Fruit fly (Drosophila melanogaster) whole organism, prepupa: ENCODE data around the gene CG10428.

Source experiments
- Blimp-1 ChIP-seq: fragments of 200-800 bp; sonication (Bioruptor generic); optimal IDR thresholded peaks from 3 replicates; lab custom pipeline; 2017; ENCODE audit warnings: missing biosample characterization, missing genetic modification characterization, mild to moderate bottlenecking, moderate library complexity, missing genetic modification reagents
- CG10631 ChIP-seq: fragments of 200-800 bp; sonication (Bioruptor generic); optimal IDR thresholded peaks from 2 replicates; lab custom pipeline; 2016; ENCODE audit warnings: missing biosample characterization, missing genetic modification characterization
- CG10669 ChIP-seq: fragments of 200-800 bp; sonication (Bioruptor generic); optimal IDR thresholded peaks from 3 replicates; lab custom pipeline; 2018; ENCODE audit warnings: missing biosample characterization, mild to moderate bottlenecking, missing genetic modification characterization, moderate library complexity
- CG11294 ChIP-seq: fragments of 200-800 bp; sonication (Bioruptor generic); IDR thresholded peaks from 2 replicates; pipeline ENCODE4 v1.3.6; 2022; ENCODE audit warnings: missing biosample characterization, missing genetic modification characterization
- CG11762 ChIP-seq: fragments of 200-800 bp; sonication (Bioruptor generic); optimal IDR thresholded peaks from 3 replicates; lab custom pipeline; 2016; ENCODE audit warnings: missing biosample characterization, missing genetic modification characterization; ENCODE audit not compliant: insufficient read depth
- CG15336 ChIP-seq: fragments of 200-800 bp; sonication (Bioruptor generic); IDR thresholded peaks from 2 replicates; pipeline ENCODE4 v1.3.6; 2022; ENCODE audit warnings: missing biosample characterization, missing genetic modification characterization
- CG1621 ChIP-seq: fragments of 200-800 bp; sonication (Bioruptor generic); optimal IDR thresholded peaks from 3 replicates; lab custom pipeline; 2018; ENCODE audit warnings: missing biosample characterization, mild to moderate bottlenecking, missing genetic modification characterization
- CG4318 ChIP-seq: fragments of 200-800 bp; sonication (Bioruptor generic); optimal IDR thresholded peaks from 3 replicates; lab custom pipeline; 2017; ENCODE audit warnings: missing biosample characterization, mild to moderate bottlenecking, missing genetic modification characterization
- CG6163 ChIP-seq: fragments of 200-800 bp; sonication (Bioruptor generic); IDR thresholded peaks from 3 replicates; pipeline ENCODE4 v1.3.6; 2022; ENCODE audit warnings: missing biosample characterization, missing genetic modification characterization
- CG6276 ChIP-seq: fragments of 200-800 bp; sonication (Bioruptor generic); optimal IDR thresholded peaks from 2 replicates; lab custom pipeline; 2017; ENCODE audit warnings: missing biosample characterization, mild to moderate bottlenecking, missing genetic modification characterization
- CG6792 ChIP-seq: fragments of 200-800 bp; sonication (Bioruptor generic); optimal IDR thresholded peaks from 3 replicates; lab custom pipeline; 2016; ENCODE audit warnings: missing biosample characterization, missing genetic modification characterization
- CG6808 ChIP-seq: fragments of 200-800 bp; sonication (Bioruptor generic); optimal IDR thresholded peaks from 3 replicates; lab custom pipeline; 2017; ENCODE audit warnings: missing biosample characterization, missing genetic modification characterization, mild to moderate bottlenecking, moderate library complexity, missing genetic modification reagents
- CG6854 ChIP-seq: fragments of 200-800 bp; sonication (Bioruptor generic); optimal IDR thresholded peaks from 2 replicates; lab custom pipeline; 2017; ENCODE audit warnings: missing biosample characterization, mild to moderate bottlenecking, missing genetic modification characterization
- CG7368 ChIP-seq: fragments of 200-800 bp; sonication (Bioruptor generic); optimal IDR thresholded peaks from 3 replicates; lab custom pipeline; 2016; ENCODE audit warnings: missing biosample characterization, missing genetic modification characterization
- CG8119 ChIP-seq: fragments of 200-800 bp; sonication (Bioruptor generic); IDR thresholded peaks from 3 replicates; pipeline ENCODE4 v1.3.6; 2022; ENCODE audit warnings: missing biosample characterization, missing genetic modification characterization
- CG8319 ChIP-seq: fragments of 200-800 bp; sonication (Bioruptor generic); optimal IDR thresholded peaks from 3 replicates; lab custom pipeline; 2016; ENCODE audit warnings: missing biosample characterization, missing genetic modification characterization
- CG8632 ChIP-seq: fragments of 200-800 bp; sonication (Bioruptor generic); optimal IDR thresholded peaks from 3 replicates; lab custom pipeline; 2016; ENCODE audit warnings: missing biosample characterization, missing genetic modification characterization
- CG9139 ChIP-seq: fragments of 200-800 bp; sonication (Bioruptor generic); optimal IDR thresholded peaks from 3 replicates; lab custom pipeline; 2017; ENCODE audit warnings: missing biosample characterization, mild to moderate bottlenecking, missing genetic modification characterization
- Eip78C ChIP-seq: fragments of 200-800 bp; sonication (Bioruptor generic); peaks from one replicate; lab custom pipeline; 2016; ENCODE audit warnings: missing biosample characterization, missing genetic modification characterization
- Ets96B ChIP-seq: fragments of 200-800 bp; optimal IDR thresholded peaks from 2 replicates; lab custom pipeline; 2019; ENCODE audit warnings: missing biosample characterization, mild to moderate bottlenecking, missing genetic modification characterization, moderate library complexity
- Gug ChIP-seq: fragments of 200-800 bp; sonication (Bioruptor generic); IDR thresholded peaks from 2 replicates; pipeline ENCODE4 v1.3.6; 2022; ENCODE audit warnings: missing biosample characterization, missing genetic modification characterization
- Hr38 ChIP-seq: sonication (Bioruptor generic); optimal IDR thresholded peaks from 2 replicates; lab custom pipeline; 2016; ENCODE audit warnings: missing biosample characterization, missing genetic modification characterization
- Hr39 ChIP-seq: fragments of 200-800 bp; sonication (Bioruptor generic); optimal IDR thresholded peaks from 2 replicates; lab custom pipeline; 2016; ENCODE audit warnings: missing biosample characterization, missing genetic modification characterization
- Hr4 ChIP-seq: fragments of 200-800 bp; sonication (Bioruptor generic); optimal IDR thresholded peaks from 3 replicates; lab custom pipeline; 2016; ENCODE audit warnings: missing biosample characterization, missing genetic modification characterization
- Lpt ChIP-seq: fragments of 200-800 bp; sonication (Bioruptor generic); optimal IDR thresholded peaks from 3 replicates; lab custom pipeline; 2016; ENCODE audit warnings: missing biosample characterization, missing genetic modification characterization
- Smox ChIP-seq: fragments of 200-800 bp; sonication (Bioruptor generic); optimal IDR thresholded peaks from 3 replicates; lab custom pipeline; 2016; ENCODE audit warnings: missing biosample characterization, missing genetic modification characterization
- Sox14 ChIP-seq: fragments of 200-800 bp; sonication (Bioruptor generic); optimal IDR thresholded peaks from 3 replicates; lab custom pipeline; 2016; ENCODE audit warnings: missing biosample characterization, missing genetic modification characterization
- Sox15 ChIP-seq: fragments of 200-800 bp; sonication (Bioruptor generic); optimal IDR thresholded peaks from 3 replicates; lab custom pipeline; 2016; ENCODE audit warnings: missing biosample characterization, missing genetic modification characterization
- achi ChIP-seq: fragments of 200-800 bp; sonication (Bioruptor generic); optimal IDR thresholded peaks from 3 replicates; lab custom pipeline; 2016; ENCODE audit warnings: missing biosample characterization, missing genetic modification characterization
- acj6 ChIP-seq: fragments of 200-800 bp; sonication (Bioruptor generic); optimal IDR thresholded peaks from 3 replicates; lab custom pipeline; 2016; ENCODE audit warnings: missing biosample characterization, missing genetic modification characterization
- cyc ChIP-seq: fragments of 200-800 bp; sonication (Bioruptor generic); optimal IDR thresholded peaks from 3 replicates; lab custom pipeline; 2016; ENCODE audit warnings: missing biosample characterization, missing genetic modification characterization
- dsx ChIP-seq: fragments of 200-800 bp; optimal IDR thresholded peaks from 3 replicates; lab custom pipeline; 2019; ENCODE audit warnings: missing biosample characterization, mild to moderate bottlenecking, missing genetic modification characterization, moderate library complexity; ENCODE audit not compliant: poor library complexity, severe bottlenecking
- fd59A ChIP-seq: fragments of 200-800 bp; sonication (Bioruptor generic); optimal IDR thresholded peaks from 2 replicates; lab custom pipeline; 2017; ENCODE audit warnings: missing biosample characterization, mild to moderate bottlenecking, missing genetic modification characterization, missing genetic modification reagents
- fd85E ChIP-seq: fragments of 200-800 bp; sonication (Bioruptor generic); optimal IDR thresholded peaks from 3 replicates; lab custom pipeline; 2016; ENCODE audit warnings: missing biosample characterization, missing genetic modification characterization
- fkh ChIP-seq: fragments of 200-800 bp; sonication (Bioruptor generic); optimal IDR thresholded peaks from 3 replicates; lab custom pipeline; 2017; ENCODE audit warnings: missing biosample characterization, mild to moderate bottlenecking, missing genetic modification characterization, moderate library complexity
- net ChIP-seq: fragments of 200-800 bp; sonication (Bioruptor generic); optimal IDR thresholded peaks from 3 replicates; lab custom pipeline; 2016; ENCODE audit warnings: missing biosample characterization, missing genetic modification characterization
- ss ChIP-seq, 2 experiments: fragments of 200-800 bp; sonication (Bioruptor generic); optimal IDR thresholded peaks; 2 replicates in 1 of 2; 3 replicates in 1 of 2; lab custom pipeline; 2017 to 2018; ENCODE audit warnings: mild to moderate bottlenecking in 2 of 2, missing biosample characterization in 2 of 2, missing genetic modification characterization in 2 of 2, moderate library complexity in 1 of 2
- svp ChIP-seq: fragments of 200-800 bp; sonication (Bioruptor generic); peaks from one replicate; lab custom pipeline; 2016; ENCODE audit warnings: missing biosample characterization, missing genetic modification characterization
- topi ChIP-seq: fragments of 200-800 bp; sonication (Bioruptor generic); optimal IDR thresholded peaks from 3 replicates; lab custom pipeline; 2016; ENCODE audit warnings: missing biosample characterization, missing genetic modification characterization
- vri ChIP-seq: fragments of 200-800 bp; sonication (Bioruptor generic); optimal IDR thresholded peaks from 3 replicates; lab custom pipeline; 2016; ENCODE audit warnings: missing biosample characterization, mild to moderate bottlenecking, missing genetic modification characterization

Gene CG10428

dm6 chr2L:18982826-18983758, 34.4 kb downstream of the CG10428 start (continued):
- TF ChIP-seq CG15336 (no peak), Hr38 (no peak), fd85E (no peak), topi (GFP tag; lab: Kevin White, UChicago) (no peak), CG8632 (GFP tag; lab: Kevin White, UChicago) (peak; percentile 19), CG8119 (GFP tag; lab: Robert Waterston, UW) (0 out of 3 replicates have a peak, but pooled peaks have one; percentile 16), cyc (GFP tag; lab: Kevin White, UChicago) (no peak), CG4318 (GFP tag; lab: Kevin White, UChicago) (no peak), achi (GFP tag; lab: Kevin White, UChicago) (peak; percentile 0), CG10631 (GFP tag; lab: Kevin White, UChicago) (peak; percentile 34), Sox15 (no peak), CG6276 (GFP tag; lab: Kevin White, UChicago) (no peak), CG8319 (no peak), Ets96B (tag; lab: Kevin White, UChicago) (peak; percentile 30), dsx (GFP tag; lab: Kevin White, UChicago) (peak; percentile 40), CG6808 (GFP tag; lab: Kevin White, UChicago) (no peak), CG10669 (no peak)

dm6 chr2L:18984158-18984557, 35.5 kb downstream of the CG10428 start:
- TF ChIP-seq topi (GFP tag; lab: Kevin White, UChicago) (no peak), achi (GFP tag; lab: Kevin White, UChicago) (no peak), CG6792 (GFP tag; lab: Kevin White, UChicago) (no peak), Sox15 (no peak), Lpt (GFP tag; lab: Kevin White, UChicago) (no peak), CG6854 (GFP tag; lab: Kevin White, UChicago) (no peak), Hr4 (GFP tag; lab: Kevin White, UChicago) (no peak), CG8632 (GFP tag; lab: Kevin White, UChicago) (no peak), CG8319 (no peak), Hr39 (GFP tag; lab: Kevin White, UChicago) (no peak), CG9139 (GFP tag; lab: Kevin White, UChicago) (no peak), CG11762 (GFP tag; lab: Kevin White, UChicago) (no peak), Gug (no peak), fkh (GFP tag; lab: Kevin White, UChicago) (peak; percentile 17), vri (GFP tag; lab: Kevin White, UChicago) (no peak), CG4318 (GFP tag; lab: Kevin White, UChicago) (no peak), svp (GFP tag; lab: Kevin White, UChicago) (peak; percentile 88), Ets96B (tag; lab: Kevin White, UChicago) (no peak), dsx (GFP tag; lab: Kevin White, UChicago) (no peak), CG11294 (GFP tag; lab: Robert Waterston, UW) (no peak), Sox14 (GFP tag; lab: Kevin White, UChicago) (no peak), CG6163 (GFP tag; lab: Robert Waterston, UW) (0 out of 3 replicates have a peak, but pooled peaks have one; percentile 30), Eip78C (GFP tag; lab: Kevin White, UChicago) (peak; percentile 26), ss (GFP tag; optimal IDR thresholded peaks at IDR 0.05; lab: Kevin White, UChicago) (peak; percentile 20 to 71), CG1621 (no peak), Blimp-1 (GFP tag; lab: Kevin White, UChicago) (no peak), CG10631 (GFP tag; lab: Kevin White, UChicago) (no peak), CG15336 (no peak), CG8119 (GFP tag; lab: Robert Waterston, UW) (no peak), CG7368 (GFP tag; lab: Kevin White, UChicago) (no peak), fd85E (no peak), net (no peak), fd59A (GFP tag; lab: Kevin White, UChicago) (no peak), CG6276 (GFP tag; lab: Kevin White, UChicago) (no peak), Smox (GFP tag; lab: Kevin White, UChicago) (no peak), acj6 (GFP tag; lab: Kevin White, UChicago) (no peak)
